Fruit fly (Drosophila melanogaster): ENCODE data around the gene Klp3A.

dm6 chrX:2625009-2625408 is 21.2 kb upstream of the Klp3A start:
- TF ChIP-seq CG10959 (GFP tag; IDR thresholded peaks at IDR 0.05) (no peak), GATAe (GFP tag; conservative IDR thresholded peaks at IDR 0.05) (no peak), CG10979 (tag; optimal IDR thresholded peaks at IDR 0.05) (no peak), CG6683 (GFP tag; optimal IDR thresholded peaks at IDR 0.05) (no peak), CG9876 (GFP tag; optimal IDR thresholded peaks at IDR 0.05) (no peak), lab (GFP tag; optimal IDR thresholded peaks at IDR 0.05) (no peak), NK7.1 (GFP tag; optimal IDR thresholded peaks at IDR 0.05) (no peak), Adf1 (GFP tag; IDR thresholded peaks at IDR 0.05) (no peak), twi (tag; optimal IDR thresholded peaks at IDR 0.05) (no peak), CG6854 (GFP tag; optimal IDR thresholded peaks at IDR 0.05) (no peak), Fer2 (tag; optimal IDR thresholded peaks at IDR 0.05) (no peak)

Measured in whole organism, embryonic.